Worm (Caenorhabditis elegans) whole organism, early embryonic: ENCODE results near the gene K02E10.5.

ENCODE experiments used
- aly-1 ChIP-seq: sonication (generic microtip); optimal IDR thresholded peaks from 2 replicates; lab custom pipeline; 2016; ENCODE audit warnings: missing genetic modification characterization, missing compliant biosample characterization
- ama-1 ChIP-seq: fragments of 150-350 bp; optimal IDR thresholded peaks from 2 replicates; lab custom pipeline; 2014
- ceh-13 ChIP-seq: fragments of 200-800 bp; sonication (Bioruptor generic); optimal IDR thresholded peaks from 2 replicates; lab custom pipeline; 2018; ENCODE audit warnings: mild to moderate bottlenecking, missing genetic modification characterization, missing compliant biosample characterization
- ceh-36 ChIP-seq: sonication (generic microtip); optimal IDR thresholded peaks from 2 replicates; lab custom pipeline; 2016; ENCODE audit warnings: missing genetic modification characterization, inconsistent platforms, missing compliant biosample characterization
- flt-1 ChIP-seq: fragments of 200-800 bp; sonication (Bioruptor generic); IDR thresholded peaks from 2 replicates; pipeline ENCODE4 v1.3.6; 2022; ENCODE audit warnings: missing genetic modification characterization, missing compliant biosample characterization
- hmbx-1 ChIP-seq: sonication (generic microtip); optimal IDR thresholded peaks from 2 replicates; lab custom pipeline; 2016; ENCODE audit warnings: mild to moderate bottlenecking, missing genetic modification characterization, missing compliant biosample characterization
- tbx-11 ChIP-seq: fragments of 200-800 bp; sonication (Bioruptor generic); IDR thresholded peaks from 2 replicates; pipeline ENCODE4 v1.3.6; 2022; ENCODE audit warnings: missing genetic modification characterization, missing compliant biosample characterization
- tra-4 ChIP-seq: sonication (generic microtip); optimal IDR thresholded peaks from 2 replicates; lab custom pipeline; 2017; ENCODE audit warnings: missing genetic modification characterization, missing compliant biosample characterization

ce11 chrX:2430317-2430716 is 48.4 kb downstream of the K02E10.5 start:
- no peak for TF ChIP-seq ama-1 (lab: Kevin White, UChicago)
- no peak for TF ChIP-seq aly-1
- TF ChIP-seq ceh-13 (GFP tag; lab: Kevin White, UChicago) = no peak
- no peak for TF ChIP-seq tbx-11 (GFP tag; lab: Robert Waterston, UW)
- TF ChIP-seq flt-1 (GFP tag; lab: Robert Waterston, UW) = no peak
- no peak for TF ChIP-seq hmbx-1 (tag; lab: Kevin White, UChicago)
- no peak for TF ChIP-seq tra-4 (tag; lab: Kevin White, UChicago)
- TF ChIP-seq ceh-36 (tag; lab: Kevin White, UChicago) = no peak
